Fruit fly (Drosophila melanogaster) whole organism, embryonic: ENCODE data around the gene Hayan.

Source experiments
- Ada2b ChIP-seq: fragments of 200-800 bp; sonication (Bioruptor generic); IDR thresholded peaks from 2 replicates; pipeline ENCODE4 v1.3.6; 2022; ENCODE audit warnings: missing biosample characterization, missing genetic modification characterization
- Atf-2 ChIP-seq: fragments of 200-800 bp; sonication (Bioruptor generic); optimal IDR thresholded peaks from 2 replicates; lab custom pipeline; 2016; ENCODE audit warnings: missing biosample characterization, missing genetic modification characterization
- BEAF-32 ChIP-seq: fragments of 200-800 bp; sonication (Bioruptor generic); optimal IDR thresholded peaks from 3 replicates; lab custom pipeline; 2017; ENCODE audit warnings: missing biosample characterization, missing genetic modification characterization, mild to moderate bottlenecking, moderate library complexity, missing genetic modification reagents
- BtbVII ChIP-seq: fragments of 200-800 bp; sonication (Bioruptor generic); optimal IDR thresholded peaks from 3 replicates; lab custom pipeline; 2017; ENCODE audit warnings: missing biosample characterization, mild to moderate bottlenecking, missing genetic modification characterization
- CG1024 ChIP-seq: fragments of 200-800 bp; sonication (Bioruptor generic); IDR thresholded peaks from 2 replicates; pipeline ENCODE4 v1.3.6; 2022; ENCODE audit warnings: missing biosample characterization, missing genetic modification characterization
- CG11504 ChIP-seq: fragments of 200-800 bp; sonication (Bioruptor generic); optimal IDR thresholded peaks from 3 replicates; lab custom pipeline; 2019; ENCODE audit warnings: missing biosample characterization, mild to moderate bottlenecking, missing genetic modification characterization, moderate library complexity
- CG11695 ChIP-seq: fragments of 200-800 bp; sonication (Bioruptor generic); IDR thresholded peaks from 3 replicates; pipeline ENCODE4 v1.3.6; 2022; ENCODE audit warnings: missing biosample characterization, missing genetic modification characterization
- CG13775 ChIP-seq: fragments of 200-800 bp; sonication (Bioruptor generic); optimal IDR thresholded peaks from 3 replicates; lab custom pipeline; 2017; ENCODE audit warnings: missing biosample characterization, mild to moderate bottlenecking, missing genetic modification characterization
- CG17829 ChIP-seq: fragments of 200-800 bp; optimal IDR thresholded peaks from 2 replicates; lab custom pipeline; 2019; ENCODE audit warnings: missing biosample characterization, mild to moderate bottlenecking, missing genetic modification characterization, moderate library complexity
- CG17912 ChIP-seq: fragments of 200-800 bp; sonication (Bioruptor generic); optimal IDR thresholded peaks from 2 replicates; lab custom pipeline; 2018; ENCODE audit warnings: missing biosample characterization, mild to moderate bottlenecking, missing genetic modification characterization
- CG30431 ChIP-seq: fragments of 200-800 bp; sonication (Bioruptor generic); optimal IDR thresholded peaks from 2 replicates; lab custom pipeline; 2017; ENCODE audit warnings: missing biosample characterization, missing genetic modification characterization
- CG43689 ChIP-seq: fragments of 200-800 bp; sonication (Bioruptor generic); IDR thresholded peaks from 2 replicates; pipeline ENCODE4 v1.3.6; 2022; ENCODE audit warnings: missing biosample characterization, missing genetic modification characterization
- CG4820 ChIP-seq: fragments of 200-800 bp; sonication (Bioruptor generic); optimal IDR thresholded peaks from 3 replicates; lab custom pipeline; 2016; ENCODE audit warnings: missing biosample characterization, missing genetic modification characterization
- CG6654 ChIP-seq: fragments of 200-800 bp; sonication (Bioruptor generic); optimal IDR thresholded peaks from 2 replicates; lab custom pipeline; 2017; ENCODE audit warnings: missing biosample characterization, mild to moderate bottlenecking, missing genetic modification characterization
- CG6765 ChIP-seq: fragments of 200-800 bp; sonication (Bioruptor generic); optimal IDR thresholded peaks from 3 replicates; lab custom pipeline; 2017; ENCODE audit warnings: missing biosample characterization, mild to moderate bottlenecking, missing genetic modification characterization
- CG6813 ChIP-seq: fragments of 200-800 bp; sonication (Bioruptor generic); optimal IDR thresholded peaks from 2 replicates; lab custom pipeline; 2017; ENCODE audit warnings: missing biosample characterization, missing genetic modification characterization, mild to moderate bottlenecking, moderate library complexity, missing genetic modification reagents
- CG8944 ChIP-seq: fragments of 200-800 bp; sonication (Bioruptor generic); optimal IDR thresholded peaks from 3 replicates; lab custom pipeline; 2016; ENCODE audit warnings: missing biosample characterization, missing genetic modification characterization
- CG9932 ChIP-seq: fragments of 200-800 bp; sonication (Bioruptor generic); IDR thresholded peaks from 2 replicates; pipeline ENCODE4 v1.3.6; 2022; ENCODE audit warnings: missing biosample characterization, missing genetic modification characterization
- D ChIP-seq, 2 experiments: fragments of 200-800 bp in 1 of 2; fragments of >200 bp in 1 of 2; sonication (Bioruptor generic) in 1 of 2; optimal IDR thresholded peaks; 2 replicates in 1 of 2; 3 replicates in 1 of 2; lab custom pipeline; 2017; ENCODE audit warnings: mild to moderate bottlenecking in 1 of 2, missing biosample characterization in 1 of 2, missing genetic modification characterization in 1 of 2, missing genetic modification reagents in 1 of 2
- ERR ChIP-seq: fragments of 200-800 bp; sonication (Bioruptor generic); optimal IDR thresholded peaks from 2 replicates; lab custom pipeline; 2016; ENCODE audit warnings: missing biosample characterization, missing genetic modification characterization
- Eip74EF ChIP-seq, 2 experiments: fragments of 200-800 bp in 1 of 2; fragments of >200 bp in 1 of 2; sonication (Bioruptor generic) in 1 of 2; optimal IDR thresholded peaks; 2 replicates each; lab custom pipeline; 2017 to 2019; ENCODE audit warnings: missing biosample characterization in 2 of 2, missing genetic modification characterization in 2 of 2, mild to moderate bottlenecking in 1 of 2, moderate library complexity in 1 of 2
- Hr78 ChIP-seq, 2 experiments: fragments of 200-800 bp in 1 of 2; fragments of >200 bp in 1 of 2; sonication (Bioruptor generic) in 1 of 2; optimal IDR thresholded peaks; 2 replicates each; lab custom pipeline; 2017 to 2019; ENCODE audit warnings: missing biosample characterization in 2 of 2, missing genetic modification characterization in 2 of 2, mild to moderate bottlenecking in 1 of 2, moderate library complexity in 1 of 2
- Lpt ChIP-seq: fragments of >200 bp; optimal IDR thresholded peaks from 2 replicates; lab custom pipeline; 2018; ENCODE audit warnings: missing biosample characterization, missing genetic modification characterization
- Mes4 ChIP-seq: fragments of 200-800 bp; sonication (Bioruptor generic); optimal IDR thresholded peaks from 2 replicates; lab custom pipeline; 2016; ENCODE audit warnings: missing biosample characterization, missing genetic modification characterization
- NC2β ChIP-seq: fragments of 200-800 bp; sonication (Bioruptor generic); optimal IDR thresholded peaks from 2 replicates; lab custom pipeline; 2016; ENCODE audit warnings: missing biosample characterization, missing genetic modification characterization
- Opbp ChIP-seq: fragments of 200-800 bp; sonication (Bioruptor generic); IDR thresholded peaks from 3 replicates; pipeline ENCODE4 v1.3.6; 2022; ENCODE audit warnings: missing biosample characterization, missing genetic modification characterization; ENCODE audit not compliant: partially characterized antibody
- Poxn ChIP-seq: fragments of 200-800 bp; sonication (Bioruptor generic); IDR thresholded peaks from 2 replicates; pipeline ENCODE4 v1.3.6; 2022; ENCODE audit warnings: missing biosample characterization, missing genetic modification characterization
- Scr ChIP-seq: fragments of 200-800 bp; sonication (Bioruptor generic); IDR thresholded peaks from 2 replicates; pipeline ENCODE4 v1.3.6; 2022; ENCODE audit warnings: missing biosample characterization, missing genetic modification characterization; ENCODE audit not compliant: partially characterized antibody
- Xbp1 ChIP-seq: fragments of 200-800 bp; sonication (Bioruptor generic); optimal IDR thresholded peaks from 3 replicates; lab custom pipeline; 2016; ENCODE audit warnings: missing biosample characterization, mild to moderate bottlenecking, missing genetic modification characterization
- ac ChIP-seq: fragments of 200-800 bp; sonication (Bioruptor generic); optimal IDR thresholded peaks from 3 replicates; lab custom pipeline; 2017; ENCODE audit warnings: missing biosample characterization, mild to moderate bottlenecking, missing genetic modification characterization
- ara ChIP-seq: fragments of 200-800 bp; sonication (Bioruptor generic); IDR thresholded peaks from 2 replicates; pipeline ENCODE4 v1.3.6; 2022; ENCODE audit warnings: missing biosample characterization, missing genetic modification characterization
- bigmax ChIP-seq: fragments of 200-800 bp; sonication (Bioruptor generic); optimal IDR thresholded peaks from 2 replicates; lab custom pipeline; 2018; ENCODE audit warnings: missing biosample characterization, mild to moderate bottlenecking, missing genetic modification characterization
- btn ChIP-seq: fragments of 200-800 bp; sonication (Bioruptor generic); optimal IDR thresholded peaks from 2 replicates; lab custom pipeline; 2016; ENCODE audit warnings: missing biosample characterization, missing genetic modification characterization
- dimm ChIP-seq: fragments of 200-800 bp; sonication (Bioruptor generic); IDR thresholded peaks from 2 replicates; pipeline ENCODE4 v1.3.6; 2022; ENCODE audit warnings: missing biosample characterization, missing genetic modification characterization
- hb ChIP-seq: fragments of 200-800 bp; sonication (Bioruptor generic); IDR thresholded peaks from 3 replicates; pipeline ENCODE4 v1.3.6; 2022; ENCODE audit warnings: missing biosample characterization, missing genetic modification characterization; ENCODE audit not compliant: partially characterized antibody
- hbn ChIP-seq: fragments of 200-800 bp; sonication (Bioruptor generic); IDR thresholded peaks from 2 replicates; pipeline ENCODE4 v1.3.6; 2022; ENCODE audit warnings: missing biosample characterization, missing genetic modification characterization; ENCODE audit not compliant: partially characterized antibody
- hkb ChIP-seq, 2 experiments: fragments of 200-800 bp in 1 of 2; fragments of >200 bp in 1 of 2; sonication (Bioruptor generic) in 1 of 2; IDR thresholded peaks in 1 of 2; optimal IDR thresholded peaks in 1 of 2; 2 replicates each; pipeline versions ENCODE4 v1.3.6 to Lab custom; 2017 to 2022; ENCODE audit warnings: missing biosample characterization in 1 of 2, missing genetic modification characterization in 1 of 2
- kni ChIP-seq: fragments of 200-800 bp; sonication (Bioruptor generic); optimal IDR thresholded peaks from 3 replicates; lab custom pipeline; 2017; ENCODE audit warnings: mild to moderate bottlenecking, missing biosample characterization, missing genetic modification reagents, missing genetic modification characterization
- lbe ChIP-seq: fragments of 200-800 bp; sonication (Bioruptor generic); optimal IDR thresholded peaks from 2 replicates; lab custom pipeline; 2016; ENCODE audit warnings: missing biosample characterization, mild to moderate bottlenecking, missing genetic modification characterization
- nerfin-1 ChIP-seq: fragments of 200-800 bp; sonication (Bioruptor generic); optimal IDR thresholded peaks from 3 replicates; lab custom pipeline; 2019; ENCODE audit warnings: missing biosample characterization, mild to moderate bottlenecking, missing genetic modification characterization, moderate library complexity
- p53 ChIP-seq: fragments of 200-800 bp; sonication (Bioruptor generic); optimal IDR thresholded peaks from 2 replicates; lab custom pipeline; 2016; ENCODE audit warnings: missing biosample characterization, missing genetic modification characterization
- pros ChIP-seq: fragments of 200-800 bp; sonication (Bioruptor generic); optimal IDR thresholded peaks from 3 replicates; lab custom pipeline; 2019; ENCODE audit warnings: missing biosample characterization, mild to moderate bottlenecking, missing genetic modification characterization, moderate library complexity
- run ChIP-seq: fragments of 200-800 bp; sonication (Bioruptor generic); optimal IDR thresholded peaks from 3 replicates; lab custom pipeline; 2018; ENCODE audit warnings: missing biosample characterization, mild to moderate bottlenecking, missing genetic modification characterization
- sc ChIP-seq, 3 experiments: fragments of >200 bp in 2 of 3; fragments of 200-800 bp in 1 of 3; sonication (Bioruptor generic) in 1 of 3; optimal IDR thresholded peaks; 2 replicates in 2 of 3; 3 replicates in 1 of 3; lab custom pipeline; 2017; ENCODE audit warnings: mild to moderate bottlenecking in 1 of 3, missing biosample characterization in 1 of 3, missing genetic modification characterization in 1 of 3, missing genetic modification reagents in 1 of 3
- schlank ChIP-seq: fragments of 200-800 bp; sonication (Bioruptor generic); optimal IDR thresholded peaks from 2 replicates; lab custom pipeline; 2018; ENCODE audit warnings: missing biosample characterization, mild to moderate bottlenecking, missing genetic modification characterization
- slbo ChIP-seq: fragments of 200-800 bp; sonication (Bioruptor generic); IDR thresholded peaks from 2 replicates; pipeline ENCODE4 v1.3.6; 2022; ENCODE audit warnings: missing biosample characterization, missing genetic modification characterization
- ssp ChIP-seq: fragments of 200-800 bp; sonication (Bioruptor generic); IDR thresholded peaks from 2 replicates; pipeline ENCODE4 v1.3.6; 2022; ENCODE audit warnings: missing biosample characterization, missing genetic modification characterization
- toy ChIP-seq: fragments of 200-800 bp; sonication (Bioruptor generic); IDR thresholded peaks from 2 replicates; pipeline ENCODE4 v1.3.6; 2022; ENCODE audit warnings: missing biosample characterization, missing genetic modification characterization
- ttk ChIP-seq: fragments of 200-800 bp; sonication (Bioruptor generic); IDR thresholded peaks from 2 replicates; pipeline ENCODE4 v2.1.2; 2022; ENCODE audit warnings: missing biosample characterization, missing genetic modification characterization

The Hayan gene

DNA sequence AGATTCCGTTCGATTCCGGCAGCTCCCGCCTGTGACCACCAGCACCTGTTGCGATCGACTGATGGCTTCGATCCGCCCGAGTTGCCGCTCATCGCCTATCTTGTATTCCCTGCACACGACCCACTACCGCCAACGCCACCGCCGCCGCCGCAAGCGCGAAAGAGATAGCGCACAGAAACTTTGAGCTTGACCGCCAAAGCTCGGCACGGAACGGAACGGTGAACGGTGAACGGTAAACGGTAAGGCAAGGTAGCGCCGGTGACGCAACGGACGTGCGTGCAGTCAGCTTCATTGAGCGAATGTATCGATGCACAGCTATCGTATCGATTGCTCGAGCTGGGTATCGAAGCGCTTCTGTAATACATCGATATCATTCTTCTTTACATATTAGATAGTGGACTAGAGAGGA, 28.7 kb upstream of the Hayan start, which contains the start of gene Ggt-1 (continued):
- no peak for TF ChIP-seq CG1024 (GFP tag; lab: Robert Waterston, UW)
- TF ChIP-seq pros (GFP tag; lab: Kevin White, UChicago) = no peak
- no peak for TF ChIP-seq dimm
- TF ChIP-seq ssp (GFP tag; lab: Robert Waterston, UW) = no peak
- TF ChIP-seq hbn (GFP tag; lab: Robert Waterston, UW) = peak; percentile 89
- no peak for TF ChIP-seq CG8944 (GFP tag; lab: Kevin White, UChicago)
- no peak for TF ChIP-seq CG11695 (GFP tag; lab: Robert Waterston, UW)
- TF ChIP-seq bigmax = no peak
- TF ChIP-seq NC2β (GFP tag; lab: Kevin White, UChicago) = no peak
- TF ChIP-seq kni = no peak
- TF ChIP-seq CG43689 (GFP tag; lab: Robert Waterston, UW) = no peak
- TF ChIP-seq slbo = no peak
- TF ChIP-seq lbe (GFP tag; lab: Kevin White, UChicago) = no peak
- TF ChIP-seq CG6765 (GFP tag; lab: Kevin White, UChicago) = no peak
- peak; percentile 94 for TF ChIP-seq hb (GFP tag; lab: Robert Waterston, UW)
- TF ChIP-seq CG11504 (tag; lab: Kevin White, UChicago) = peak; percentile 31
- no peak for TF ChIP-seq schlank
- TF ChIP-seq ERR (GFP tag; lab: Kevin White, UChicago) = no peak
- TF ChIP-seq Eip74EF (GFP tag; optimal IDR thresholded peaks at IDR 0.05; lab: Kevin White, UChicago) = peak in 1 of 2 experiments; percentile 19
- no peak for TF ChIP-seq CG17912
- TF ChIP-seq CG6813 = no peak
- TF ChIP-seq D (optimal IDR thresholded peaks at IDR 0.05; lab: Kevin White, UChicago) = no peak
- no peak for TF ChIP-seq D (GFP tag; optimal IDR thresholded peaks at IDR 0.05; lab: Kevin White, UChicago)
- TF ChIP-seq BEAF-32 = peak; percentile 83
- no peak for TF ChIP-seq ttk
- TF ChIP-seq CG30431 (GFP tag; lab: Kevin White, UChicago) = no peak
- no peak for TF ChIP-seq Mes4 (GFP tag; lab: Kevin White, UChicago)
- TF ChIP-seq p53 (GFP tag; lab: Kevin White, UChicago) = no peak
- no peak for TF ChIP-seq ara (GFP tag; lab: Robert Waterston, UW)
- no peak for TF ChIP-seq nerfin-1 (tag; lab: Kevin White, UChicago)
- TF ChIP-seq BtbVII = no peak
- TF ChIP-seq Opbp (GFP tag; lab: Robert Waterston, UW) = peak; percentile 93
- no peak for TF ChIP-seq toy (GFP tag; lab: Robert Waterston, UW)
- no peak for TF ChIP-seq sc (optimal IDR thresholded peaks at IDR 0.05; lab: Kevin White, UChicago)
- TF ChIP-seq sc (GFP tag; optimal IDR thresholded peaks at IDR 0.05; lab: Kevin White, UChicago) = no peak
- no peak for TF ChIP-seq hkb (optimal IDR thresholded peaks at IDR 0.05; lab: Kevin White, UChicago)
- TF ChIP-seq hkb (GFP tag; IDR thresholded peaks at IDR 0.05; lab: Robert Waterston, UW) = peak; percentile 25; the same call in 1 of the 2 replicates
- peak in 1 of 2 experiments; percentile 9 for TF ChIP-seq Hr78 (GFP tag; optimal IDR thresholded peaks at IDR 0.05; lab: Kevin White, UChicago)
- no peak for TF ChIP-seq CG4820 (GFP tag; lab: Kevin White, UChicago)
- TF ChIP-seq Lpt (GFP tag; lab: Kevin White, UChicago) = no peak
- no peak for TF ChIP-seq Xbp1
- no peak for TF ChIP-seq run
- no peak for TF ChIP-seq ac (GFP tag; lab: Kevin White, UChicago)
- no peak for TF ChIP-seq Atf-2
- no peak for TF ChIP-seq btn (GFP tag; lab: Kevin White, UChicago)
- TF ChIP-seq CG13775 (GFP tag; lab: Kevin White, UChicago) = no peak
- TF ChIP-seq CG6654 (GFP tag; lab: Kevin White, UChicago) = no peak
- no peak for TF ChIP-seq Poxn
- TF ChIP-seq CG9932 (GFP tag; lab: Robert Waterston, UW) = peak; percentile 14; the same call in 1 of the 2 replicates
- TF ChIP-seq CG17829 (tag; lab: Kevin White, UChicago) = no peak
- TF ChIP-seq Ada2b = no peak
- TF ChIP-seq Scr (GFP tag; lab: Robert Waterston, UW) = peak; percentile 91
